Worm (Caenorhabditis elegans): Measurements from ENCODE around the gene Y116F11B.7.

- TF ChIP-seq ztf-29 (GFP tag; IDR thresholded peaks at IDR 0.05) (no peak), ztf-23 (GFP tag; IDR thresholded peaks at IDR 0.05) (no peak), flt-1 (GFP tag; IDR thresholded peaks at IDR 0.05) (no peak), klf-2 (GFP tag; conservative IDR thresholded peaks at IDR 0.05) (no peak)
Observed at ce11 chrV:19831588-19831987, 16.5 kb upstream of the Y116F11B.7 start.

Measured in whole organism, midembryonic.